Worm (Caenorhabditis elegans) whole organism, early embryonic: ENCODE results near the gene hlh-13.
"Not testable (repeated sequence)": the region's sequence is repeated elsewhere in the genome, so short reads cannot be mapped to it uniquely, and the experiment has no call there.

Experiments used
- ceh-36 ChIP-seq: sonication (generic microtip); optimal IDR thresholded peaks from 2 replicates; lab custom pipeline; 2016; ENCODE audit warnings: missing genetic modification characterization, inconsistent platforms, missing compliant biosample characterization
- hmbx-1 ChIP-seq: sonication (generic microtip); optimal IDR thresholded peaks from 2 replicates; lab custom pipeline; 2016; ENCODE audit warnings: mild to moderate bottlenecking, missing genetic modification characterization, missing compliant biosample characterization

DNA sequence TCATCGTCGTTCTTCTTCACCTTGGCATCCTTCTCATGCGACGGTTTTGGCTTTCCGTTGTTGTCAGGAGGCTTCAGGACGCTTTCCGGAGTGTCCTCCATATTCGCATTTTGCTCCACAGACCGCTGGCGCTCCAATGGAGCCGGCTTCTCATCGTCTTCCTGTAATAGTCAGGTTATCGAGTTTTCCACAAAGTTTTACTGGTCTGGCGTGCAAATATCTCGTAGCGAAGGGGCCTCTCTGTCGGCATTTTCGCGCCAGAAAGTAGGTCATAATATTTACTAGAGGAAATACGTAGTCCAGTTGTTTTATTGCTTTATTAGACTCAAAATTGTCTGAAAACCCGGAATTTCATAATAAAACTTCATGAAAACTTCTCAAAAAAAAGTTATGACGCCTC lies 46.9 kb upstream of the hlh-13 start, which contains the start of gene F20B6.6:
- TF ChIP-seq ceh-36 (tag; lab: Kevin White, UChicago); hmbx-1: not testable (repeated sequence)
